Fruit fly (Drosophila melanogaster) whole organism, larva: Measurements from ENCODE around the gene CG14326.

Experiments
- noc ChIP-seq: fragments of 200-800 bp; sonication (Bioruptor generic); optimal IDR thresholded peaks from 3 replicates; lab custom pipeline; 2019; ENCODE audit warnings: missing biosample characterization, mild to moderate bottlenecking, missing genetic modification characterization, moderate library complexity

The CG14326 gene

DNA sequence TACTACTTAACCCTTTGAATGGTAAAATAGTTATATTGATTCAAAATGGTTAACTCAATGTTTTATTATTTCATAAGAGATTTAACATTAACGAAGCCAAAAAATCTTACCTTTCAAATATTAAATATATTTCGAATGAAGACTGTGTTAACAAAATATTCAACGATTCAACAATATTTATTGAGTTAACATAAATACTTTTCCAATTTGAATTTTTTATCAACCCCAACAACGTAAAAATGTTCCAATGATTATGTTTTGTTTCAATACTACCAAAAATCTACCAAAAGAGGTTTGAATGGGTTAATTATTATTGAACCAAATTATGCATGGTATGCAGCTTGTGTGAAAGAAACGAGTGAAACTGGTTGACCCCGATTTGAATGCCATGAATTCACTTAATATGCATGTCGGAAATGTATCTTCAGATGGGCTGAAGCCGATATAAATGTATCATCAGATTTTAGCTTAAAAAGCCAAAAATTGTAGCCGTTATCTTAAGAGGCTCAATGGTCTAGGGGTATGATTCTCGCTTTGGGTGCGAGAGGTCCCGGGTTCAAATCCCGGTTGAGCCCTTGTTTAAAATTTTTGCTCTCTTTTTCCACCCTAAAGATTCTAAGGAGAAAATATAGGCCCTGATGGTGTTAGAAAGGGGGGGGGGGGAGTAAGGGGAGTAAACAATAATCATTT is 12.4 kb downstream of the CG14326 start:
- TF ChIP-seq noc: no peak

DNA sequence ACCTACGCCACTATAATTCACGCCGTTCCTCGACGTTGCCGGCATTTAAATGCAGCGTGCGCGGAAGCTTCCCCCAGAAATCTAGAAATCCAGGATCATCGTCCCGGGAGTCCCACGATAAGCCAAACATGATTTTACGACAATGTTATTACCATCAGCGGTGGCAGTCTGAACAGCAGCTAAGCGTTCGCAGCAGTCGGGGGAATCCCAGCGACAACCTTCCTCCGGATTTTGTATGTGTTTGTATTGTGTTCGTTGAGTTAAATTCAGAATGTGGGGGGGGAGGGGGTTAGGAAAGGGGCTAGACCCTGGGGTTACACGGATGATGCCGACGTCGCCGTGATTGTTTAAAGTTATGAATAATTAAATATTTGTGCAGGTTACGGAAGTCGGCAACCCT is 25.1 kb downstream of the CG14326 start:
- no peak for TF ChIP-seq noc

- no peak for TF ChIP-seq noc
Observed at dm6 chr3R:17645239-17645638, 26.3 kb downstream of the CG14326 start.

DNA sequence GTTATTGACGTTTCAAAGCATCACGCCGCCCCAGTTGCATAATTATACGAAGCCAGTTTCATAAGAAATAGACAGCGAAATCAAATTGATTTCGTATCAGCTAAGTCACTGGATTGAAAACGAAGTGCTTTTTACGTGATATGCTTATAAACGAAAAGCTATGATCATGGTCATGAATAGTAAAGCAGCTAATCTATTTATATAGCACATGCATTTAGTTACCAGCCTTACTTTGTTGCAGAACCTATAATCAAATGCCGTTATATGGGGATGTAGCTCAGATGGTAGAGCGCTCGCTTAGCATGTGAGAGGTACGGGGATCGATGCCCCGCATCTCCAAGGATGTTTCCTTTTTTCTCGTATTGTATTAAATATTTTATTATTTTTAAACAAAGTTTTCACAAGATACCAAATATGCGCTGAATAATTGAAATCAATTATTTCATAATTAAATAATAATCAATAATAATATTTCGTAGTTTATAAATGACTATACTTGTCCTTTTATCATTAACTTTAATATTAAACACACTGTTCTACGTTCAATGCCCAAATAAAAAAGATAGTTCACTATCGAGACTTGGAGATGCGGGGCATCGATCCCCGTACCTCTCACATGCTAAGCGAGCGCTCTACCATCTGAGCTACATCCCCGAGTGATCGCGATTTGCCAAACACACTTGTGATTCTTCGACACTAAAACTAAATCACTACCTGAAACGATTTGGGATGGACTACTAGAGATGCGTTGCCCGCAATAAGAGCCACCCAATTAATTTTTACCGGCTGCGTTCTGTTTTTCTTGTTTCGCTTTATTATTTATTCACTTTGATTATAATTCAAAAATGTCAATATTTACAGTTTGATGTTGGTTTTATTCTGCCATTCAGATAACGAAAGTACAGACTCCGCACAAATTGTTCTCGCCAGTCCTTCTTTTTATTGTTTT is 27.5 kb downstream of the CG14326 start:
- no peak for TF ChIP-seq noc

DNA sequence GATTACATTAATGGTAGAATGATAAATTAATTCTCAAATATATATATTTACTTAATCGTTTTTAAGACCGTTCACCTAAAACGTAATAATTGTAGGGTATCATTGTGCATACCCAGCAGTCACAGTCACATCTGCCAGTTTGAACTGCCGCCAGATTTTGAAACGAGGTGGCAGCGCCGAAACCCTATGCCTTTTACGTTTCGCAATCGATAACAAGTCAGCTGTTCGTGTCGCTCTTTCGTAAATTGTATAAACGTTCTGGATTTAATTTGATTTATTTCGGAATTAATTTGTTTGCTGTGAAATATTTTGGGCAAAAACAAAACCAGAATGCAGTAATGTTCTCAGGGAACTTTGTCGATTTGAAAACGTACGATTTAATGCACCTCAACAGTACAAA is 28.5 kb downstream of the CG14326 start, which contains the start of gene CG14322:
Gene CG14322 (plus strand): TSS at position 236 of the 400 bp plus-strand sequence.
- no peak for TF ChIP-seq noc

DNA sequence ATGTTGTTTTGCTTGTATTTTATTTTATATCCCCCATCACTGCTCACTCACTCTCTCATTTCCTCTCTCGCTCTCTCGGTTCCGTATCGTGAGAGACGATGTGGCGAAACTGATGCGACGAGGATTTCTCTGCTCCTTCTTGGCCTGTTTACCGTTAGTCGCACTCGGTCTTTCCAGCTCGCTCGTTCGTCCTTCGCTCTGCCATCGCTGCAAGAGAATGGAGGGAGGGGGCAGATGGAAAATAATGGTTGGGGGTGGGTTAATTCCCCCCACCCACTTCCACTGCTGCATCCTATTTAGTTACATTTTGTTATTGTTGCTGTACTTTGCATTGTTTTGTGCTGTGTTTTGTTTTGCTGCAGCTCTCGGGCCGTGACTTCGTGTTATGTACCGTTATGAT is 35.0 kb downstream of the CG14326 start:
- TF ChIP-seq noc: no peak

DNA sequence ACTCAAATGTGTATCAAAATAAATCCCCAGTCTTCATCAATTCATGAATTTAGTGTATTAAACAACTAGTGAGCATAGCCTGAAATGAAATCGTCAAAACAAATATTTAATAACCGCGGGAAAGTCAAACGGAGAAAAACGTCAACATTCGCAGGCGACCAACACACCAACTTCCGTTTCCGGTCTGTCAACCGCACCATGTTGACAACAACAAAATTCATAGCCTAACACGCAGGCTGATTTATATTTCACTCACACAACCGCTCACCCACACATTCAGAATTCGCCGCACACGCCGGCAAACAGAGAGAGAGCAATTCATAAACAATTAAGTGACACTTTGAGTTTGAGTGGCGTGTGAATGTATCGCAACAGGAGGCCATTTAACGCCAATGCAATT is 36.1 kb downstream of the CG14326 start:
- no peak for TF ChIP-seq noc

DNA sequence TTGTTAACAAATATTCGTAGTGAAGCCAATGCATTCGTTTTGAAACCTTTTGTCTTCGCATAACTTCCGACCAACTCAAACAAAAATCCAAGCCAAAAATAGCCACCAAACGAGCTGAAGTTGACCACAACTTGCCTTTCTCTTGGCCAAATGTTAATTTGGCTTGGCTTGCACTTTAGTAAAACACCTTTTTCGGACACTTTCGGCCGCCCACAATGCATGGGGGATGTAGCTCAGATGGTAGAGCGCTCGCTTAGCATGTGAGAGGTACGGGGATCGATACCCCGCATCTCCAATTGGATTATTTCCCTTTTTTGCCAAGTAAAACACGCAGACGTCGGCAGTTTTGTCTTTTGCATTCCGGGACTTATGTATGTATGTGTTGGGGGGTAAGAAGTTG is 38.0 kb downstream of the CG14326 start:
- no peak for TF ChIP-seq noc

DNA sequence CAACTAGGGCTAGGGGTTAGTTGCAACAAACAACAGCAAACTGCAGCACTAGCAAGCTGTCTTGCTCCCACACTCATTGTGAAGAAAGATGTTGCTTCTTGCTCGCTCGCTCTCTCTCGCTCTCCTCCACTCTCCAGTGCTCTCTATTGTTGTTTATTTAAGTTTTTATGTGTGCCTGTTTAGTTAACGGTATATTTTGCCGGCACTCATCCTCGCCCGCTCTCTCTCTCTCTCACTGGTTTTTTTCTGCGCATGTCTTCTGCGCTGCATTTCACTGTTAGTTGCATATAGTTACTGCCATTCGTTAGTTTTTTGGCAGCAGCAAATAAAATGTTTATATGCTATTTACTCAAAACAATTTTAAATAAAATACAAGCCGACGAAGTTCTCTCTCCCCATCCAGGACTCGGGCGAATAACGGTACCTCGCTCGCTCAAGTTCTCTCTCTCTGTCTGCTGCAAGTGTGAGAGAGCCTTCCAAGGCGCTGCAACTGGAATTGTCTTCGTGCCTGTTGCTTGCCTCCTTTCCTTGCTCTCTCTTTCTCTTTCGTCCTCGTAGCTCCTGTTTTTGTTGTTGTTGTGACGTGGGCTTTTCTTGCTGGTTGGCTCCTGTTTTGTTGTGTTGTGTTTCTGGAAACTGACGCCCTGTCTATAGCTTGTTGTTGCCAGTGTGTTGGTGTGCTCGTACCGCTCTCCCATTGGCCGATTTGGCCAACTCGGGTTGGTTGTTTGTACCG is 47.3 kb downstream of the CG14326 start:
- TF ChIP-seq noc: no peak

- TF ChIP-seq noc: no peak
Observed at dm6 chr3R:17666797-17667156, 47.9 kb downstream of the CG14326 start.

DNA sequence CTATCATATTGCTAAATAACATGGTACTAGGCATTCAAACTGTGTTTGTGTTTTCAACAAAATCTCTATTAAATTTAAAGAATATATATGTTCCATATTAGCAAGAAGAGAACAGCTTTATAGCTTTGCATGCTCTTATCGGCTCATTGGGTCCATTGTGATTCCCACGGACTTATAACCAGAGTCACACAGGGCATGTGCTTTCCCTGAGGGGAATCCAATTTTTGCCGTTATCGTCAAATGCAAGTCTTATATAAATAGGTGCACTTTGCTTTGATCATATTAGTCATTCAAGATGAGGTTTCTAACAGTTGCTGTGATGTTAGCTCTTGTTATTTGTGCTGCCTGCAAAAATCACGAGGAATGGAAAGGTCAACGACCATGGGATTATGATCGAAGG is 48.4 kb downstream of the CG14326 start, which contains the start of gene CG45045:
Gene CG45045 (plus strand): TSS at position 294 of the 400 bp plus-strand sequence.
- TF ChIP-seq noc: no peak

DNA sequence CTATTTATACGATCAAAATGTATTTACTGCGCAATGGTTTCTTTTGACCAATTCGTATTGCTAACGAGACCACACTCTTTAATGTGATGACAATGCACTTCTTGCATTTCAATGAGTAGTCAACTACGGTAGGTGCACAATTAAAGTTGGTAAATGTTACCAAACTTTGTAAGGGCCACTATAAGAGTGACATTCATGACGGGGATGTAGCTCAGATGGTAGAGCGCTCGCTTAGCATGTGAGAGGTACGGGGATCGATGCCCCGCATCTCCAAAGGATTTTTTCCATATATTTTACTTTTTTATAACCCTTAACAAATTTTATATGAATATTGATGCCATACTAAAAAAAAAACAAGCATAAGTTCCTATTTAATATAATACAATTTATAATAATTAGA is 49.1 kb downstream of the CG14326 start:
- TF ChIP-seq noc: no peak
